Fruit fly (Drosophila melanogaster) whole organism, embryonic: Measurements from ENCODE around the gene BomT3.

Source experiments
- CG11504 ChIP-seq: fragments of 200-800 bp; sonication (Bioruptor generic); optimal IDR thresholded peaks from 3 replicates; lab custom pipeline; 2019; ENCODE audit warnings: missing biosample characterization, mild to moderate bottlenecking, missing genetic modification characterization, moderate library complexity
- CG11723 ChIP-seq: fragments of 200-800 bp; sonication (Bioruptor generic); optimal IDR thresholded peaks from 2 replicates; lab custom pipeline; 2017; ENCODE audit warnings: missing biosample characterization, mild to moderate bottlenecking, missing genetic modification characterization
- CG12299 ChIP-seq: fragments of 200-800 bp; sonication (Bioruptor generic); optimal IDR thresholded peaks from 2 replicates; lab custom pipeline; 2018; ENCODE audit warnings: missing biosample characterization, mild to moderate bottlenecking, missing genetic modification characterization
- CG12769 ChIP-seq: fragments of 200-800 bp; sonication (Bioruptor generic); optimal IDR thresholded peaks from 2 replicates; lab custom pipeline; 2019; ENCODE audit warnings: missing biosample characterization, mild to moderate bottlenecking, missing genetic modification characterization, moderate library complexity
- CG15269 ChIP-seq: fragments of 200-800 bp; sonication (Bioruptor generic); optimal IDR thresholded peaks from 2 replicates; lab custom pipeline; 2018; ENCODE audit warnings: missing biosample characterization, mild to moderate bottlenecking, missing genetic modification characterization, moderate library complexity
- CG15479 ChIP-seq: fragments of 200-800 bp; sonication (Bioruptor generic); optimal IDR thresholded peaks from 3 replicates; lab custom pipeline; 2019; ENCODE audit warnings: missing biosample characterization, mild to moderate bottlenecking, missing genetic modification characterization, moderate library complexity
- CG18599 ChIP-seq: fragments of 200-800 bp; sonication (Bioruptor generic); optimal IDR thresholded peaks from 3 replicates; lab custom pipeline; 2017; ENCODE audit warnings: missing biosample characterization, missing genetic modification characterization, mild to moderate bottlenecking, moderate library complexity, missing genetic modification reagents
- CG2199 ChIP-seq: fragments of 200-800 bp; sonication (Bioruptor generic); IDR thresholded peaks from 3 replicates; pipeline ENCODE4 v1.3.6; 2022; ENCODE audit warnings: missing biosample characterization, missing genetic modification characterization
- CG3065 ChIP-seq: fragments of 200-800 bp; sonication (Bioruptor generic); optimal IDR thresholded peaks from 2 replicates; lab custom pipeline; 2016; ENCODE audit warnings: missing biosample characterization, missing genetic modification characterization
- CG31224 ChIP-seq: fragments of 200-800 bp; sonication (Bioruptor generic); IDR thresholded peaks from 2 replicates; pipeline ENCODE4 v1.3.6; 2022; ENCODE audit warnings: missing biosample characterization, missing genetic modification characterization
- CG32772 ChIP-seq: fragments of 200-800 bp; sonication (Bioruptor generic); IDR thresholded peaks from 2 replicates; pipeline ENCODE4 v1.3.6; 2022; ENCODE audit warnings: missing biosample characterization, missing genetic modification characterization
- CG43689 ChIP-seq: fragments of 200-800 bp; sonication (Bioruptor generic); IDR thresholded peaks from 2 replicates; pipeline ENCODE4 v1.3.6; 2022; ENCODE audit warnings: missing biosample characterization, missing genetic modification characterization
- CG6689 ChIP-seq: fragments of 200-800 bp; sonication (Bioruptor generic); IDR thresholded peaks from 2 replicates; pipeline ENCODE4 v1.3.6; 2022; ENCODE audit warnings: missing biosample characterization, missing genetic modification characterization
- Dll ChIP-seq: fragments of 200-800 bp; sonication (Bioruptor generic); IDR thresholded peaks from 4 replicates; pipeline ENCODE4 v1.3.6; 2022; ENCODE audit warnings: missing biosample characterization, missing genetic modification characterization; ENCODE audit not compliant: partially characterized antibody
- Drgx ChIP-seq: fragments of 200-800 bp; sonication (Bioruptor generic); IDR thresholded peaks from 2 replicates; pipeline ENCODE4 v1.3.6; 2022; ENCODE audit warnings: missing biosample characterization, missing genetic modification characterization
- Hr51 ChIP-seq, 2 experiments: fragments of 200-800 bp; sonication (Bioruptor generic); optimal IDR thresholded peaks; 2 replicates in 1 of 2; 3 replicates in 1 of 2; lab custom pipeline; 2016 to 2018; ENCODE audit warnings: missing biosample characterization in 2 of 2, missing genetic modification characterization in 2 of 2, mild to moderate bottlenecking in 1 of 2, moderate library complexity in 1 of 2
- Lhr ChIP-seq: fragments of 200-800 bp; sonication (Bioruptor generic); optimal IDR thresholded peaks from 3 replicates; lab custom pipeline; 2017; ENCODE audit warnings: mild to moderate bottlenecking, missing biosample characterization, missing genetic modification reagents, missing genetic modification characterization
- Mad ChIP-seq: fragments of 200-800 bp; sonication (Bioruptor generic); optimal IDR thresholded peaks from 2 replicates; lab custom pipeline; 2016; ENCODE audit warnings: missing biosample characterization, missing genetic modification characterization
- Neu2 ChIP-seq: fragments of 200-800 bp; sonication (Bioruptor generic); optimal IDR thresholded peaks from 3 replicates; lab custom pipeline; 2016; ENCODE audit warnings: missing biosample characterization, missing genetic modification characterization, borderline replicate concordance
- Trl ChIP-seq, 3 experiments: fragments of >200 bp in 2 of 3; fragments of 200-800 bp in 1 of 3; sonication (Bioruptor generic) in 1 of 3; optimal IDR thresholded peaks; 2 replicates in 1 of 3; 3 replicates in 2 of 3; lab custom pipeline; 2016 to 2017; ENCODE audit warnings: missing biosample characterization in 1 of 3, missing genetic modification characterization in 1 of 3
- Xrp1 ChIP-seq: fragments of 200-800 bp; sonication (Bioruptor generic); IDR thresholded peaks from 2 replicates; pipeline ENCODE4 v1.3.6; 2022; ENCODE audit warnings: missing biosample characterization, missing genetic modification characterization
- ap ChIP-seq: fragments of 200-800 bp; sonication (Bioruptor generic); IDR thresholded peaks from 2 replicates; pipeline ENCODE4 v1.3.6; 2022; ENCODE audit warnings: missing biosample characterization, missing genetic modification characterization
- ash1 ChIP-seq: fragments of 200-800 bp; sonication (Bioruptor generic); optimal IDR thresholded peaks from 2 replicates; lab custom pipeline; 2018; ENCODE audit warnings: missing biosample characterization, mild to moderate bottlenecking, missing genetic modification characterization
- ato ChIP-seq: fragments of 200-800 bp; sonication (Bioruptor generic); IDR thresholded peaks from 2 replicates; pipeline ENCODE4 v1.3.6; 2022; ENCODE audit warnings: missing biosample characterization, missing genetic modification characterization; ENCODE audit not compliant: partially characterized antibody
- bcd ChIP-seq: fragments of 200-800 bp; sonication (Bioruptor generic); optimal IDR thresholded peaks from 2 replicates; lab custom pipeline; 2017; ENCODE audit warnings: missing biosample characterization, mild to moderate bottlenecking, missing genetic modification characterization
- cas ChIP-seq: fragments of 200-800 bp; sonication (Bioruptor generic); IDR thresholded peaks from 2 replicates; pipeline ENCODE4 v1.3.6; 2022; ENCODE audit warnings: missing biosample characterization, missing genetic modification characterization
- chm ChIP-seq: fragments of 200-800 bp; sonication (Bioruptor generic); IDR thresholded peaks from 2 replicates; pipeline ENCODE4 v1.3.6; 2022; ENCODE audit warnings: missing biosample characterization, missing genetic modification characterization
- ci ChIP-seq: fragments of 200-800 bp; sonication (Bioruptor generic); IDR thresholded peaks from 3 replicates; pipeline ENCODE4 v1.3.6; 2022; ENCODE audit warnings: missing biosample characterization, missing genetic modification characterization
- corto ChIP-seq: fragments of 200-800 bp; sonication (Bioruptor generic); optimal IDR thresholded peaks from 2 replicates; lab custom pipeline; 2016; ENCODE audit warnings: missing biosample characterization, mild to moderate bottlenecking, missing genetic modification characterization, moderate library complexity
- crp ChIP-seq, 2 experiments: fragments of 200-800 bp; sonication (Bioruptor generic); optimal IDR thresholded peaks; 2 replicates in 1 of 2; 3 replicates in 1 of 2; lab custom pipeline; 2017; ENCODE audit warnings: missing biosample characterization in 2 of 2, missing genetic modification characterization in 2 of 2, mild to moderate bottlenecking in 1 of 2, moderate library complexity in 1 of 2
- fd102C ChIP-seq: fragments of 200-800 bp; sonication (Bioruptor generic); optimal IDR thresholded peaks from 2 replicates; lab custom pipeline; 2018; ENCODE audit warnings: missing biosample characterization, mild to moderate bottlenecking, missing genetic modification characterization, moderate library complexity
- grau ChIP-seq: fragments of 200-800 bp; optimal IDR thresholded peaks from 3 replicates; lab custom pipeline; 2019; ENCODE audit warnings: missing biosample characterization, mild to moderate bottlenecking, missing genetic modification characterization, moderate library complexity
- lbe ChIP-seq: fragments of 200-800 bp; sonication (Bioruptor generic); optimal IDR thresholded peaks from 2 replicates; lab custom pipeline; 2016; ENCODE audit warnings: missing biosample characterization, mild to moderate bottlenecking, missing genetic modification characterization
- luna ChIP-seq: fragments of 200-800 bp; sonication (Bioruptor generic); optimal IDR thresholded peaks from 2 replicates; lab custom pipeline; 2016; ENCODE audit warnings: missing biosample characterization, missing genetic modification characterization
- maf-S ChIP-seq: fragments of 200-800 bp; sonication (Bioruptor generic); optimal IDR thresholded peaks from 2 replicates; lab custom pipeline; 2016; ENCODE audit warnings: missing biosample characterization, missing genetic modification characterization
- pros ChIP-seq: fragments of 200-800 bp; sonication (Bioruptor generic); optimal IDR thresholded peaks from 3 replicates; lab custom pipeline; 2019; ENCODE audit warnings: missing biosample characterization, mild to moderate bottlenecking, missing genetic modification characterization, moderate library complexity
- ro ChIP-seq: fragments of 200-800 bp; sonication (Bioruptor generic); IDR thresholded peaks from 2 replicates; pipeline ENCODE4 v1.3.6; 2022; ENCODE audit warnings: missing biosample characterization, missing genetic modification characterization
- sens ChIP-seq: fragments of 200-800 bp; sonication (Bioruptor generic); peaks from one replicate; lab custom pipeline; 2016; ENCODE audit warnings: missing biosample characterization, missing genetic modification characterization
- sqz ChIP-seq: fragments of 200-800 bp; sonication (Bioruptor generic); optimal IDR thresholded peaks from 3 replicates; lab custom pipeline; 2018; ENCODE audit warnings: missing biosample characterization, mild to moderate bottlenecking, missing genetic modification characterization
- sr ChIP-seq: fragments of 200-800 bp; sonication (Bioruptor generic); IDR thresholded peaks from 3 replicates; pipeline ENCODE4 v1.3.6; 2022; ENCODE audit warnings: missing biosample characterization, missing genetic modification characterization
- stwl ChIP-seq: fragments of 200-800 bp; sonication (Bioruptor generic); optimal IDR thresholded peaks from 3 replicates; lab custom pipeline; 2018; ENCODE audit warnings: missing biosample characterization, mild to moderate bottlenecking, missing genetic modification characterization, moderate library complexity
- tll ChIP-seq, 2 experiments: fragments of 200-800 bp in 1 of 2; fragments of >200 bp in 1 of 2; sonication (Bioruptor generic) in 1 of 2; optimal IDR thresholded peaks; 2 replicates each; lab custom pipeline; 2017 to 2019; ENCODE audit warnings: missing biosample characterization in 2 of 2, missing genetic modification characterization in 2 of 2, mild to moderate bottlenecking in 1 of 2, moderate library complexity in 1 of 2
- twi ChIP-seq: fragments of 200-800 bp; optimal IDR thresholded peaks from 2 replicates; lab custom pipeline; 2019; ENCODE audit warnings: missing biosample characterization, mild to moderate bottlenecking, missing genetic modification characterization, moderate library complexity
- vvl ChIP-seq: fragments of 200-800 bp; sonication (Bioruptor generic); IDR thresholded peaks from 2 replicates; pipeline ENCODE4 v1.3.6; 2022; ENCODE audit warnings: missing biosample characterization, missing genetic modification characterization

Gene BomT3

dm6 chr3R:22046231-22046630 lies 40.0 kb downstream of the BomT3 start (continued):
- 0 out of 2 replicates have a peak, but pooled peaks have one; percentile 7 for TF ChIP-seq chm (GFP tag; lab: Robert Waterston, UW)
- TF ChIP-seq CG18599 (GFP tag; lab: Kevin White, UChicago), result no peak
- 0 out of 2 replicates have a peak, but pooled peaks have one; percentile 4 for TF ChIP-seq ap
- no peak for TF ChIP-seq CG12299
- no peak for TF ChIP-seq CG32772
- TF ChIP-seq crp (GFP tag; optimal IDR thresholded peaks at IDR 0.05; lab: Kevin White, UChicago), result no peak
- no peak for TF ChIP-seq ato (GFP tag; lab: Robert Waterston, UW)
- no peak for TF ChIP-seq CG12769 (tag; lab: Kevin White, UChicago)
- TF ChIP-seq ash1 (GFP tag; lab: Kevin White, UChicago), result no peak
- TF ChIP-seq CG31224 (GFP tag; lab: Robert Waterston, UW), result no peak
- TF ChIP-seq luna, result no peak
- no peak for TF ChIP-seq lbe (GFP tag; lab: Kevin White, UChicago)
- no peak for TF ChIP-seq cas (GFP tag; lab: Robert Waterston, UW)
- TF ChIP-seq Hr51 (GFP tag; optimal IDR thresholded peaks at IDR 0.05; lab: Kevin White, UChicago), result peak in 1 of 2 experiments; percentile 22
- no peak for TF ChIP-seq bcd (GFP tag; lab: Kevin White, UChicago)
- TF ChIP-seq CG15269 (tag; lab: Kevin White, UChicago), result peak; percentile 25
- TF ChIP-seq CG11504 (tag; lab: Kevin White, UChicago), result peak; percentile 32
- TF ChIP-seq fd102C (GFP tag; lab: Kevin White, UChicago), result no peak

- TF ChIP-seq CG15479 (GFP tag; lab: Kevin White, UChicago), result peak; percentile 29
- no peak for TF ChIP-seq Xrp1 (GFP tag; lab: Robert Waterston, UW)
- peak; percentile 99 for TF ChIP-seq twi (tag; lab: Kevin White, UChicago)
- no peak for TF ChIP-seq Mad (GFP tag; lab: Kevin White, UChicago)
- TF ChIP-seq sr (GFP tag; lab: Robert Waterston, UW), result peak; percentile 49; the same call in 1 of the 3 replicates
- TF ChIP-seq CG3065, result peak; percentile 30
- TF ChIP-seq corto (GFP tag; lab: Kevin White, UChicago), result no peak
- TF ChIP-seq ro (GFP tag; lab: Robert Waterston, UW), result no peak
- 0 out of 2 replicates have a peak, but pooled peaks have one; percentile 12 for TF ChIP-seq chm (GFP tag; lab: Robert Waterston, UW)
- TF ChIP-seq tll (GFP tag; optimal IDR thresholded peaks at IDR 0.05; lab: Kevin White, UChicago), result peak in 1 of 2 experiments; percentile 94
- 0 out of 3 replicates have a peak, but pooled peaks have one; percentile 36 for TF ChIP-seq CG2199 (GFP tag; lab: Robert Waterston, UW)
- peak; percentile 32 for TF ChIP-seq sens (GFP tag; lab: Kevin White, UChicago)
- TF ChIP-seq vvl, result 0 out of 2 replicates have a peak, but pooled peaks have one; percentile 11
- TF ChIP-seq, all 482 proteins: peak for 9
Observed at dm6 chr3R:22044443-22044970, 41.7 kb downstream of the BomT3 start.

- TF ChIP-seq CG6689 (peak; percentile 42; the same call in 1 of the 2 replicates), stwl (peak; percentile 5), CG43689 (GFP tag; lab: Robert Waterston, UW) (no peak), chm (GFP tag; lab: Robert Waterston, UW) (peak; percentile 44; the same call in 1 of the 2 replicates), luna (no peak), sqz (peak; percentile 7), Trl (optimal IDR thresholded peaks at IDR 0.05; lab: Kevin White, UChicago) (peak; percentile 4 to 67), Trl (GFP tag; optimal IDR thresholded peaks at IDR 0.05; lab: Kevin White, UChicago) (peak; percentile 34), CG15479 (GFP tag; lab: Kevin White, UChicago) (no peak), Dll (0 out of 4 replicates have a peak, but pooled peaks have one; percentile 17), Drgx (GFP tag; lab: Robert Waterston, UW) (no peak), grau (tag; lab: Kevin White, UChicago) (peak; percentile 82), sens (GFP tag; lab: Kevin White, UChicago) (peak; percentile 73), maf-S (GFP tag; lab: Kevin White, UChicago) (no peak), pros (GFP tag; lab: Kevin White, UChicago) (peak; percentile 58), Neu2 (GFP tag; lab: Kevin White, UChicago) (no peak), ci (0 out of 3 replicates have a peak, but pooled peaks have one; percentile 14), Lhr (no peak), CG11723 (GFP tag; lab: Kevin White, UChicago) (no peak)
Observed at dm6 chr3R:22043748-22044402, 42.3 kb downstream of the BomT3 start.
